Worm (Caenorhabditis elegans): ENCODE results near the gene melo-1.
A peak's percentile ranks its signal among the peaks of the same experiment; 100 is the strongest.

Gene melo-1

ce11 chrIV:14765336-14765735 lies 21.5 kb upstream of the melo-1 start, which contains the start of gene Y57G11C.5:
Gene Y57G11C.5, minus strand, starts transcription at chrIV:14765436.
- TF ChIP-seq attf-5 (GFP tag; optimal IDR thresholded peaks at IDR 0.05): no peak
- no peak for TF ChIP-seq Y53F4B.3 (GFP tag; IDR thresholded peaks at IDR 0.05)
- TF ChIP-seq K12H6.12 (tag; optimal IDR thresholded peaks at IDR 0.05): no peak
- no peak for TF ChIP-seq F55B11.4 (tag; optimal IDR thresholded peaks at IDR 0.05; ENCODE audit: borderline replicate concordance, insufficient read depth)
- TF ChIP-seq repo-1 (tag; optimal IDR thresholded peaks at IDR 0.05): no peak
- no peak for TF ChIP-seq snpc-3.4 (tag; optimal IDR thresholded peaks at IDR 0.05)
- no peak for TF ChIP-seq ceh-58 (GFP tag; IDR thresholded peaks at IDR 0.05)
- no peak for TF ChIP-seq bed-1 (GFP tag; IDR thresholded peaks at IDR 0.05)
- no peak for TF ChIP-seq cebp-1 (GFP tag; IDR thresholded peaks at IDR 0.05)
- TF ChIP-seq cebp-1 (tag; optimal IDR thresholded peaks at IDR 0.05): no peak
- no peak for TF ChIP-seq Y79H2A.3 (GFP tag; conservative IDR thresholded peaks at IDR 0.05)
- no peak for TF ChIP-seq B0336.3 (GFP tag; IDR thresholded peaks at IDR 0.05)
- TF ChIP-seq mxl-1 (tag; optimal IDR thresholded peaks at IDR 0.05): no peak
- no peak for TF ChIP-seq Y95B8A.8 (GFP tag; IDR thresholded peaks at IDR 0.05)
- TF ChIP-seq egl-18 (GFP tag; IDR thresholded peaks at IDR 0.05): no peak
- no peak for TF ChIP-seq madf-10 (tag; optimal IDR thresholded peaks at IDR 0.05)
- no peak for TF ChIP-seq lin-26 (GFP tag; IDR thresholded peaks at IDR 0.05)
- no peak for TF ChIP-seq efl-1 (GFP tag; optimal IDR thresholded peaks at IDR 0.05)

ce11 chrIV:14766382-14766781 lies 20.4 kb upstream of the melo-1 start, which contains the start of gene vti-1:
Gene vti-1, minus strand, starts transcription at chrIV:14766665.
- TF ChIP-seq nhr-27 (tag; optimal IDR thresholded peaks at IDR 0.05) (no peak), lin-54 (GFP tag; optimal IDR thresholded peaks at IDR 0.05) (no peak), snpc-4 (GFP tag; optimal IDR thresholded peaks at IDR 0.05) (no peak), snpc-4 (tag; optimal IDR thresholded peaks at IDR 0.05) (peak in 2 of 4 experiments; percentile 3 to 82), ceh-100 (GFP tag; IDR thresholded peaks at IDR 0.05) (no peak), B0261.1 (tag; optimal IDR thresholded peaks at IDR 0.05) (no peak), mcd-1 (GFP tag; IDR thresholded peaks at IDR 0.05) (0 out of 2 replicates have a peak, but pooled peaks have one; percentile 34), madf-6 (GFP tag; IDR thresholded peaks at IDR 0.05) (peak; percentile 6; the same call in 1 of the 2 replicates), pha-4 (tag; optimal IDR thresholded peaks at IDR 0.05) (no peak), attf-6 (GFP tag; IDR thresholded peaks at IDR 0.05) (peak; percentile 87), ekl-4 (GFP tag; IDR thresholded peaks at IDR 0.05) (peak; percentile 47; the same call in 1 of the 2 replicates), attf-3 (GFP tag; conservative IDR thresholded peaks at IDR 0.05) (no peak), atf-7 (tag; optimal IDR thresholded peaks at IDR 0.05) (no peak), D2030.7 (GFP tag; IDR thresholded peaks at IDR 0.05) (0 out of 2 replicates have a peak, but pooled peaks have one; percentile 14), F37B4.10 (GFP tag; IDR thresholded peaks at IDR 0.05) (no peak), tbp1 (GFP tag; optimal IDR thresholded peaks at IDR 0.05) (peak; percentile 18)

ce11 chrIV:14767693-14768251 lies 19.1 kb upstream of the melo-1 start, which contains the start of the genes mrps-7 and Y57G11C.3:
Gene mrps-7, minus strand, starts transcription at chrIV:14767730.
Gene Y57G11C.3, plus strand, starts transcription at chrIV:14768201.
- TF ChIP-seq attf-3 (GFP tag; conservative IDR thresholded peaks at IDR 0.05) (peak; percentile 100), snpc-3.4 (tag; optimal IDR thresholded peaks at IDR 0.05) (peak; percentile 36), B0336.3 (GFP tag; IDR thresholded peaks at IDR 0.05) (peak; percentile 68), xnd-1 (tag; optimal IDR thresholded peaks at IDR 0.05) (peak; percentile 12), snpc-1.1 (tag; optimal IDR thresholded peaks at IDR 0.05; ENCODE audit: insufficient read depth) (peak; percentile 60), tlf-1 (GFP tag; optimal IDR thresholded peaks at IDR 0.05) (peak; percentile 20), attf-6 (GFP tag; IDR thresholded peaks at IDR 0.05) (peak; percentile 92), ztf-26 (tag; optimal IDR thresholded peaks at IDR 0.05) (peak; percentile 63), F23B12.7 (tag; optimal IDR thresholded peaks at IDR 0.05; ENCODE audit: insufficient read depth) (peak; percentile 82), ztf-25 (GFP tag; IDR thresholded peaks at IDR 0.05) (no peak), attf-5 (GFP tag; optimal IDR thresholded peaks at IDR 0.05) (peak; percentile 79), ceh-27 (GFP tag; optimal IDR thresholded peaks at IDR 0.05) (peak; percentile 74), dox-1 (GFP tag; IDR thresholded peaks at IDR 0.05) (peak; percentile 86), hmg-1.2 (GFP tag; IDR thresholded peaks at IDR 0.05) (peak; percentile 99), athp-1 (tag; optimal IDR thresholded peaks at IDR 0.05) (peak; percentile 30), lin-40 (tag; optimal IDR thresholded peaks at IDR 0.05) (peak; percentile 89), cebp-1 (GFP tag; IDR thresholded peaks at IDR 0.05) (peak; percentile 93), cebp-1 (tag; optimal IDR thresholded peaks at IDR 0.05) (peak; percentile 96), snpc-1.3 (tag; optimal IDR thresholded peaks at IDR 0.05; ENCODE audit: insufficient read depth) (peak; percentile 90)
